Fruit fly (Drosophila melanogaster) whole organism, embryonic: ENCODE results near the gene trio.
A peak's percentile ranks its signal among the peaks of the same experiment; 100 is the strongest.

Experiments
- B-H2 ChIP-seq: fragments of 200-800 bp; sonication (Bioruptor generic); optimal IDR thresholded peaks from 2 replicates; lab custom pipeline; 2018; ENCODE audit warnings: missing biosample characterization, mild to moderate bottlenecking, missing genetic modification characterization
- CG10209 ChIP-seq: fragments of 200-800 bp; sonication (Bioruptor generic); optimal IDR thresholded peaks from 3 replicates; lab custom pipeline; 2017; ENCODE audit warnings: missing biosample characterization, mild to moderate bottlenecking, missing genetic modification characterization, missing genetic modification reagents
- CG1024 ChIP-seq: fragments of 200-800 bp; sonication (Bioruptor generic); IDR thresholded peaks from 2 replicates; pipeline ENCODE4 v1.3.6; 2022; ENCODE audit warnings: missing biosample characterization, missing genetic modification characterization
- CG10267 ChIP-seq: fragments of 200-800 bp; sonication (Bioruptor generic); optimal IDR thresholded peaks from 2 replicates; lab custom pipeline; 2018; ENCODE audit warnings: missing biosample characterization, mild to moderate bottlenecking, missing genetic modification characterization, moderate library complexity
- CG10274 ChIP-seq: fragments of 200-800 bp; sonication (Bioruptor generic); optimal IDR thresholded peaks from 3 replicates; lab custom pipeline; 2017; ENCODE audit warnings: missing biosample characterization, mild to moderate bottlenecking, missing genetic modification characterization
- CG10654 ChIP-seq: fragments of 200-800 bp; sonication (Bioruptor generic); optimal IDR thresholded peaks from 2 replicates; lab custom pipeline; 2016; ENCODE audit warnings: missing biosample characterization, missing genetic modification characterization
- CG11560 ChIP-seq: fragments of 200-800 bp; sonication (Bioruptor generic); IDR thresholded peaks from 3 replicates; pipeline ENCODE4 v1.3.6; 2022; ENCODE audit warnings: missing biosample characterization, missing genetic modification characterization
- CG14050 ChIP-seq: fragments of 200-800 bp; sonication (Bioruptor generic); IDR thresholded peaks from 3 replicates; pipeline ENCODE4 v1.3.6; 2022; ENCODE audit warnings: missing biosample characterization, missing genetic modification characterization
- CG14710 ChIP-seq: fragments of 200-800 bp; sonication (Bioruptor generic); optimal IDR thresholded peaks from 3 replicates; lab custom pipeline; 2019; ENCODE audit warnings: missing biosample characterization, mild to moderate bottlenecking, missing genetic modification characterization, moderate library complexity
- CG2199 ChIP-seq: fragments of 200-800 bp; sonication (Bioruptor generic); IDR thresholded peaks from 3 replicates; pipeline ENCODE4 v1.3.6; 2022; ENCODE audit warnings: missing biosample characterization, missing genetic modification characterization
- CG30431 ChIP-seq: fragments of 200-800 bp; sonication (Bioruptor generic); optimal IDR thresholded peaks from 2 replicates; lab custom pipeline; 2017; ENCODE audit warnings: missing biosample characterization, missing genetic modification characterization
- CG33213 ChIP-seq: fragments of 200-800 bp; sonication (Bioruptor generic); optimal IDR thresholded peaks from 3 replicates; lab custom pipeline; 2016; ENCODE audit warnings: missing biosample characterization, missing genetic modification characterization
- CG4360 ChIP-seq: fragments of 200-800 bp; sonication (Bioruptor generic); IDR thresholded peaks from 2 replicates; pipeline ENCODE4 v1.3.6; 2022; ENCODE audit warnings: missing biosample characterization, missing genetic modification characterization
- CG4424 ChIP-seq: fragments of 200-800 bp; sonication (Bioruptor generic); optimal IDR thresholded peaks from 3 replicates; lab custom pipeline; 2016; ENCODE audit warnings: missing biosample characterization, missing genetic modification characterization
- CG7271 ChIP-seq: fragments of 200-800 bp; sonication (Bioruptor generic); optimal IDR thresholded peaks from 2 replicates; lab custom pipeline; 2018; ENCODE audit warnings: missing biosample characterization, mild to moderate bottlenecking, missing genetic modification characterization, moderate library complexity
- CG8281 ChIP-seq: fragments of 200-800 bp; sonication (Bioruptor generic); optimal IDR thresholded peaks from 2 replicates; lab custom pipeline; 2018; ENCODE audit warnings: missing biosample characterization, mild to moderate bottlenecking, missing genetic modification characterization, moderate library complexity
- CG8478 ChIP-seq: fragments of >200 bp; optimal IDR thresholded peaks from 2 replicates; lab custom pipeline; 2018
- CG9609 ChIP-seq: fragments of 200-800 bp; sonication (Bioruptor generic); optimal IDR thresholded peaks from 3 replicates; lab custom pipeline; 2016; ENCODE audit warnings: missing biosample characterization, missing genetic modification characterization
- CG9727 ChIP-seq: fragments of 200-800 bp; sonication (Bioruptor generic); optimal IDR thresholded peaks from 3 replicates; lab custom pipeline; 2017; ENCODE audit warnings: missing biosample characterization, mild to moderate bottlenecking, missing genetic modification characterization
- CTCF ChIP-seq: fragments of 200-800 bp; sonication (Bioruptor generic); optimal IDR thresholded peaks from 2 replicates; lab custom pipeline; 2017; ENCODE audit warnings: missing biosample characterization, mild to moderate bottlenecking, missing genetic modification characterization, moderate library complexity
- D19B ChIP-seq: fragments of 200-800 bp; sonication (Bioruptor generic); optimal IDR thresholded peaks from 2 replicates; lab custom pipeline; 2017; ENCODE audit warnings: missing biosample characterization, mild to moderate bottlenecking, missing genetic modification characterization
- Dref ChIP-seq: fragments of 200-800 bp; sonication (Bioruptor generic); IDR thresholded peaks from 2 replicates; pipeline ENCODE4 v1.3.6; 2022; ENCODE audit warnings: missing biosample characterization, missing genetic modification characterization
- Ets65A ChIP-seq: fragments of 200-800 bp; sonication (Bioruptor generic); peaks from one replicate; lab custom pipeline; 2016; ENCODE audit warnings: missing biosample characterization, missing genetic modification characterization
- HLH54F ChIP-seq: fragments of 200-800 bp; sonication (Bioruptor generic); optimal IDR thresholded peaks from 3 replicates; lab custom pipeline; 2016; ENCODE audit warnings: missing biosample characterization, missing genetic modification characterization
- Hmr ChIP-seq: fragments of 200-800 bp; sonication (Bioruptor generic); optimal IDR thresholded peaks from 3 replicates; lab custom pipeline; 2017; ENCODE audit warnings: mild to moderate bottlenecking, missing biosample characterization, missing genetic modification reagents, missing genetic modification characterization
- Hr3 ChIP-seq: fragments of 200-800 bp; sonication (Bioruptor generic); optimal IDR thresholded peaks from 3 replicates; lab custom pipeline; 2016; ENCODE audit warnings: missing biosample characterization, missing genetic modification characterization
- Hr51 ChIP-seq, 2 experiments: fragments of 200-800 bp; sonication (Bioruptor generic); optimal IDR thresholded peaks; 2 replicates in 1 of 2; 3 replicates in 1 of 2; lab custom pipeline; 2016 to 2018; ENCODE audit warnings: missing biosample characterization in 2 of 2, missing genetic modification characterization in 2 of 2, mild to moderate bottlenecking in 1 of 2, moderate library complexity in 1 of 2
- Hsf ChIP-seq: fragments of 200-800 bp; sonication (Bioruptor generic); optimal IDR thresholded peaks from 3 replicates; lab custom pipeline; 2016; ENCODE audit warnings: missing biosample characterization, missing genetic modification characterization
- Mad ChIP-seq: fragments of 200-800 bp; sonication (Bioruptor generic); optimal IDR thresholded peaks from 2 replicates; lab custom pipeline; 2016; ENCODE audit warnings: missing biosample characterization, missing genetic modification characterization
- Mes4 ChIP-seq: fragments of 200-800 bp; sonication (Bioruptor generic); optimal IDR thresholded peaks from 2 replicates; lab custom pipeline; 2016; ENCODE audit warnings: missing biosample characterization, missing genetic modification characterization
- Mrtf ChIP-seq: fragments of 200-800 bp; sonication (Bioruptor generic); IDR thresholded peaks from 3 replicates; pipeline ENCODE4 v1.3.6; 2022; ENCODE audit warnings: missing biosample characterization, missing genetic modification characterization
- Nf-YC ChIP-seq: fragments of 200-800 bp; optimal IDR thresholded peaks from 3 replicates; lab custom pipeline; 2019; ENCODE audit warnings: missing biosample characterization, mild to moderate bottlenecking, missing genetic modification characterization, moderate library complexity
- Opbp ChIP-seq: fragments of 200-800 bp; sonication (Bioruptor generic); IDR thresholded peaks from 3 replicates; pipeline ENCODE4 v1.3.6; 2022; ENCODE audit warnings: missing biosample characterization, missing genetic modification characterization; ENCODE audit not compliant: partially characterized antibody
- Optix ChIP-seq: fragments of 200-800 bp; sonication (Bioruptor generic); IDR thresholded peaks from 3 replicates; pipeline ENCODE4 v1.3.6; 2022; ENCODE audit warnings: missing biosample characterization, missing genetic modification characterization
- Sox102F ChIP-seq: fragments of 200-800 bp; sonication (Bioruptor generic); optimal IDR thresholded peaks from 2 replicates; lab custom pipeline; 2018; ENCODE audit warnings: missing biosample characterization, mild to moderate bottlenecking, missing genetic modification characterization, moderate library complexity
- Sry-δ ChIP-seq: fragments of 200-800 bp; sonication (Bioruptor generic); optimal IDR thresholded peaks from 2 replicates; lab custom pipeline; 2016; ENCODE audit warnings: missing biosample characterization, missing genetic modification characterization
- aop ChIP-seq: fragments of 200-800 bp; sonication (Bioruptor generic); IDR thresholded peaks from 2 replicates; pipeline ENCODE4 v1.3.6; 2022; ENCODE audit warnings: missing biosample characterization, missing genetic modification characterization
- chinmo ChIP-seq: fragments of 200-800 bp; sonication (Bioruptor generic); IDR thresholded peaks from 4 replicates; pipeline ENCODE4 v1.3.6; 2022; ENCODE audit warnings: missing biosample characterization, missing genetic modification characterization; ENCODE audit not compliant: partially characterized antibody
- corto ChIP-seq: fragments of 200-800 bp; sonication (Bioruptor generic); optimal IDR thresholded peaks from 2 replicates; lab custom pipeline; 2016; ENCODE audit warnings: missing biosample characterization, mild to moderate bottlenecking, missing genetic modification characterization, moderate library complexity
- esg ChIP-seq: fragments of 200-800 bp; sonication (Bioruptor generic); conservative IDR thresholded peaks from 2 replicates; pipeline ENCODE4 v1.3.6; 2022; ENCODE audit warnings: missing biosample characterization, missing genetic modification characterization
- fd3F ChIP-seq: fragments of 200-800 bp; sonication (Bioruptor generic); optimal IDR thresholded peaks from 2 replicates; lab custom pipeline; 2018; ENCODE audit warnings: missing biosample characterization, mild to moderate bottlenecking, missing genetic modification characterization, moderate library complexity
- mirr ChIP-seq: fragments of 200-800 bp; sonication (Bioruptor generic); optimal IDR thresholded peaks from 3 replicates; lab custom pipeline; 2018; ENCODE audit warnings: missing biosample characterization, mild to moderate bottlenecking, missing genetic modification characterization
- org-1 ChIP-seq: fragments of 200-800 bp; sonication (Bioruptor generic); optimal IDR thresholded peaks from 2 replicates; lab custom pipeline; 2017; ENCODE audit warnings: missing biosample characterization, missing genetic modification characterization
- peb ChIP-seq: fragments of 200-800 bp; sonication (Bioruptor generic); IDR thresholded peaks from 2 replicates; pipeline ENCODE4 v1.3.6; 2022; ENCODE audit warnings: missing biosample characterization, missing genetic modification characterization
- pros ChIP-seq: fragments of 200-800 bp; sonication (Bioruptor generic); optimal IDR thresholded peaks from 3 replicates; lab custom pipeline; 2019; ENCODE audit warnings: missing biosample characterization, mild to moderate bottlenecking, missing genetic modification characterization, moderate library complexity
- rib ChIP-seq: fragments of 200-800 bp; sonication (Bioruptor generic); IDR thresholded peaks from 2 replicates; pipeline ENCODE4 v1.3.6; 2022; ENCODE audit warnings: missing biosample characterization, missing genetic modification characterization
- row ChIP-seq: fragments of 200-800 bp; sonication (Bioruptor generic); IDR thresholded peaks from 3 replicates; pipeline ENCODE4 v1.3.6; 2022; ENCODE audit warnings: missing biosample characterization, missing genetic modification characterization
- run ChIP-seq: fragments of 200-800 bp; sonication (Bioruptor generic); optimal IDR thresholded peaks from 3 replicates; lab custom pipeline; 2018; ENCODE audit warnings: missing biosample characterization, mild to moderate bottlenecking, missing genetic modification characterization
- seq ChIP-seq: fragments of 200-800 bp; sonication (Bioruptor generic); IDR thresholded peaks from 2 replicates; pipeline ENCODE4 v1.3.6; 2022; ENCODE audit warnings: missing biosample characterization, missing genetic modification characterization
- shn ChIP-seq: fragments of 200-800 bp; sonication (Bioruptor generic); optimal IDR thresholded peaks from 3 replicates; lab custom pipeline; 2016; ENCODE audit warnings: missing biosample characterization, missing genetic modification characterization
- tin ChIP-seq: fragments of 200-800 bp; sonication (Bioruptor generic); optimal IDR thresholded peaks from 3 replicates; lab custom pipeline; 2016; ENCODE audit warnings: missing biosample characterization, missing genetic modification characterization

Gene trio

DNA sequence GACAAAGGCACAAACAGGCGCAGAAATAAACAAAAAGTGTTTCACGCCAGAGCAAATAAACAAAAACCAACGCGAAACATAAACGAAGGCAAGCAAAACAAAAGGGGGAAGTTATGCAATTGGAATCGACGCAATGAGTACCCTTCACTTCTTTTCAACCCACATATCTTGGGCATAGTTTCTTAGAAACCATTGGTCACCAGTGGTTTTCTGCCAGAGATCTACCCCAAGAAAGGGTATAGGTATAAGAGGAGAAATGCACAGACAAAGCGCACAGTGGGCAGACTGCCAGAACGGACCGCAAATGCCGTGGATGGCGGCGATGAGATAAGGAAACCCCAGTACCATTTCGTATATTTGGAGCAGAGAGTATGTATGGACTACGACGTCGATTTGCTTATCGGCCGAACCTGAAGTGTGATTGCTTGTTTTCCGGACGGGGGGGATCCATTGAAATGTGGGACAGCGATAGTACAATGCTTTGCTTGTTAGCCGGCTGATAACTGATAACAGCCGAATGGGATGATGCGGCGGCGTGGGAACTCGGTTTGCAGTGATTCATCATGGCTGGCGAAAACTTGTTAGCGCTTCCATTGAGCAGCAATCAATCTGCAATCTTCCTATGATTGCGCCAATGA is 3.6 kb downstream of the trio start (continued):
- TF ChIP-seq rib (GFP tag; lab: Robert Waterston, UW) (no peak), CG8281 (tag; lab: Kevin White, UChicago) (no peak), chinmo (GFP tag; lab: Robert Waterston, UW) (0 out of 4 replicates have a peak, but pooled peaks have one; percentile 39), B-H2 (GFP tag; lab: Kevin White, UChicago) (no peak), Sox102F (GFP tag; lab: Kevin White, UChicago) (peak; percentile 54), CG30431 (peak; percentile 10), CG8478 (lab: Kevin White, UChicago) (no peak), CG33213 (no peak), Opbp (GFP tag; lab: Robert Waterston, UW) (no peak), CG9609 (GFP tag; lab: Kevin White, UChicago) (no peak), mirr (GFP tag; lab: Kevin White, UChicago) (peak; percentile 95), CG11560 (no peak), CG7271 (tag; lab: Kevin White, UChicago) (no peak), corto (no peak), Dref (no peak), Hsf (GFP tag; lab: Kevin White, UChicago) (peak; percentile 19), CG9727 (peak; percentile 28), fd3F (GFP tag; lab: Kevin White, UChicago) (no peak), CG4360 (GFP tag; lab: Robert Waterston, UW) (no peak), CG10654 (GFP tag; lab: Kevin White, UChicago) (peak; percentile 6), Mes4 (GFP tag; lab: Kevin White, UChicago) (no peak), org-1 (GFP tag; lab: Kevin White, UChicago) (peak; percentile 30), Mad (no peak), aop (GFP tag; lab: Robert Waterston, UW) (peak; percentile 26; the same call in 1 of the 2 replicates), CG10274 (no peak), HLH54F (GFP tag; lab: Kevin White, UChicago) (no peak), Hr3 (peak; percentile 13), Nf-YC (tag; lab: Kevin White, UChicago) (no peak), seq (GFP tag; lab: Robert Waterston, UW) (0 out of 2 replicates have a peak, but pooled peaks have one; percentile 16), CG14050 (GFP tag; lab: Robert Waterston, UW) (peak; percentile 43; the same call in 2 of the 3 replicates), CG2199 (peak; percentile 61; the same call in 1 of the 3 replicates), run (tag; lab: Kevin White, UChicago) (no peak), Hmr (GFP tag; lab: Kevin White, UChicago) (peak; percentile 36), tin (no peak), CG1024 (GFP tag; lab: Robert Waterston, UW) (no peak), Mrtf (GFP tag; lab: Robert Waterston, UW) (peak; percentile 46; the same call in 1 of the 3 replicates), Hr51 (GFP tag; optimal IDR thresholded peaks at IDR 0.05; lab: Kevin White, UChicago) (peak in 1 of 2 experiments; percentile 49), Optix (GFP tag; lab: Robert Waterston, UW) (no peak), CG10209 (GFP tag; lab: Kevin White, UChicago) (peak; percentile 8), esg (GFP tag; lab: Robert Waterston, UW) (peak; percentile 62), CG10267 (no peak), pros (no peak), CTCF (GFP tag; lab: Kevin White, UChicago) (no peak), Ets65A (GFP tag; lab: Kevin White, UChicago) (no peak), CG14710 (tag; lab: Kevin White, UChicago) (no peak), row (GFP tag; lab: Robert Waterston, UW) (peak; percentile 86), D19B (GFP tag; lab: Kevin White, UChicago) (peak; percentile 86), CG4424 (no peak), shn (GFP tag; lab: Kevin White, UChicago) (peak; percentile 4), Sry-δ (GFP tag; lab: Kevin White, UChicago) (no peak), peb (GFP tag; lab: Robert Waterston, UW) (no peak)
